Fruit fly (Drosophila melanogaster) whole organism: ENCODE measurements around the gene Inx3.

Experiments
- CG8478 ChIP-seq: fragments of >200 bp; optimal IDR thresholded peaks from 2 replicates; lab custom pipeline; 2018; ENCODE audit warnings: inconsistent platforms
- Dll ChIP-seq: fragments of >200 bp; optimal IDR thresholded peaks from 2 replicates; lab custom pipeline; 2017
- EcR ChIP-seq, 2 experiments: fragments of >200 bp; optimal IDR thresholded peaks; 2 replicates each; lab custom pipeline; 2017; ENCODE audit warnings: missing biosample characterization in 2 of 2, missing genetic modification characterization in 2 of 2, missing genetic modification reagents in 2 of 2
- psq ChIP-seq: fragments of >200 bp; optimal IDR thresholded peaks from 2 replicates; lab custom pipeline; 2017
- usp ChIP-seq: fragments of >200 bp; optimal IDR thresholded peaks from 2 replicates; lab custom pipeline; 2017; ENCODE audit warnings: missing biosample characterization, missing genetic modification characterization, mixed read lengths

DNA sequence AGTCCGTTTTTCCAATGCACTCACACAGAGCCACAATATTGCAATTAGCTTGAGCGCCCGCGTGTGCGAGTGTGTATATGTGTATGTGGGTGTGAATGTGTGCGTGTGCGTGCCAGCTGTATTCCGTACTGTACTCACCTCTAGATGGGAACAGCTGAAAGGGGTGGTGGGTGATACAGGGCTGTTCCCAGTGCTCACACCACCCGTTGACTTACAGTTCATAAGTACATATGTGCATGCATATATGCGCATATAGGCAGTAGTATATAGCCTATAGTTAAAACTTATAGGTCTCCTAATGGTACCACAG, 30.1 kb upstream of the Inx3 start:
- no peak for TF ChIP-seq EcR (GFP tag; optimal IDR thresholded peaks at IDR 0.05; lab: Kevin White, UChicago)
- TF ChIP-seq psq, result no peak
- TF ChIP-seq usp (GFP tag; lab: Kevin White, UChicago), result no peak
- TF ChIP-seq CG8478, result peak; percentile 71
- no peak for TF ChIP-seq Dll (lab: Kevin White, UChicago)
